Fruit fly (Drosophila melanogaster) whole organism, embryonic: ENCODE data around the gene parvin.

ENCODE experiments used
- Atf3 ChIP-seq: fragments of 200-800 bp; sonication (Bioruptor generic); optimal IDR thresholded peaks from 3 replicates; lab custom pipeline; 2016; ENCODE audit warnings: missing biosample characterization, missing genetic modification characterization
- Atf6 ChIP-seq: fragments of 200-800 bp; sonication (Bioruptor generic); IDR thresholded peaks from 2 replicates; pipeline ENCODE4 v1.3.6; 2022; ENCODE audit warnings: missing biosample characterization, missing genetic modification characterization
- Awh ChIP-seq: fragments of 200-800 bp; sonication (Bioruptor generic); IDR thresholded peaks from 2 replicates; pipeline ENCODE4, ENCODE4 v1.3.6; 2022; ENCODE audit warnings: missing biosample characterization, missing genetic modification characterization
- Bgb ChIP-seq: fragments of 200-800 bp; sonication (Bioruptor generic); IDR thresholded peaks from 2 replicates; pipeline ENCODE4 v1.3.6; 2022; ENCODE audit warnings: missing biosample characterization, missing genetic modification characterization; ENCODE audit not compliant: partially characterized antibody
- CG10321 ChIP-seq: fragments of 200-800 bp; sonication (Bioruptor generic); IDR thresholded peaks from 2 replicates; pipeline ENCODE4 v1.3.6; 2022; ENCODE audit warnings: missing biosample characterization, missing genetic modification characterization
- CG10366 ChIP-seq: fragments of 200-800 bp; sonication (Bioruptor generic); IDR thresholded peaks from 2 replicates; pipeline ENCODE4 v1.3.6; 2022; ENCODE audit warnings: missing biosample characterization, missing genetic modification characterization
- CG12391 ChIP-seq: fragments of 200-800 bp; sonication (Bioruptor generic); optimal IDR thresholded peaks from 3 replicates; lab custom pipeline; 2018; ENCODE audit warnings: missing biosample characterization, mild to moderate bottlenecking, missing genetic modification characterization, moderate library complexity
- CG15269 ChIP-seq: fragments of 200-800 bp; sonication (Bioruptor generic); optimal IDR thresholded peaks from 2 replicates; lab custom pipeline; 2018; ENCODE audit warnings: missing biosample characterization, mild to moderate bottlenecking, missing genetic modification characterization, moderate library complexity
- CG17361 ChIP-seq: fragments of 200-800 bp; sonication (Bioruptor generic); IDR thresholded peaks from 3 replicates; pipeline ENCODE4 v1.3.6; 2022; ENCODE audit warnings: missing biosample characterization, missing genetic modification characterization
- CG2129 ChIP-seq: fragments of 200-800 bp; sonication (Bioruptor generic); IDR thresholded peaks from 2 replicates; pipeline ENCODE4 v1.3.6; 2022; ENCODE audit warnings: missing biosample characterization, missing genetic modification characterization; ENCODE audit not compliant: partially characterized antibody
- CG2202 ChIP-seq: fragments of 200-800 bp; sonication (Bioruptor generic); optimal IDR thresholded peaks from 2 replicates; lab custom pipeline; 2018; ENCODE audit warnings: missing biosample characterization, mild to moderate bottlenecking, missing genetic modification characterization
- CG32767 ChIP-seq: fragments of 200-800 bp; sonication (Bioruptor generic); IDR thresholded peaks from 2 replicates; pipeline ENCODE4 v1.3.6; 2022; ENCODE audit warnings: missing biosample characterization, missing genetic modification characterization
- CG4424 ChIP-seq: fragments of 200-800 bp; sonication (Bioruptor generic); optimal IDR thresholded peaks from 3 replicates; lab custom pipeline; 2016; ENCODE audit warnings: missing biosample characterization, missing genetic modification characterization
- CG4707 ChIP-seq: fragments of 200-800 bp; sonication (Bioruptor generic); optimal IDR thresholded peaks from 2 replicates; lab custom pipeline; 2018; ENCODE audit warnings: missing biosample characterization, mild to moderate bottlenecking, missing genetic modification characterization, moderate library complexity
- CG5953 ChIP-seq: fragments of 200-800 bp; sonication (Bioruptor generic); IDR thresholded peaks from 2 replicates; pipeline ENCODE4 v1.3.6; 2022; ENCODE audit warnings: missing biosample characterization, missing genetic modification characterization
- CG6654 ChIP-seq: fragments of 200-800 bp; sonication (Bioruptor generic); optimal IDR thresholded peaks from 2 replicates; lab custom pipeline; 2017; ENCODE audit warnings: missing biosample characterization, mild to moderate bottlenecking, missing genetic modification characterization
- CG6683 ChIP-seq: fragments of 200-800 bp; sonication (Bioruptor generic); optimal IDR thresholded peaks from 2 replicates; lab custom pipeline; 2017; ENCODE audit warnings: missing biosample characterization, mild to moderate bottlenecking, missing genetic modification characterization, missing genetic modification reagents
- CG8089 ChIP-seq: fragments of 200-800 bp; sonication (Bioruptor generic); optimal IDR thresholded peaks from 3 replicates; lab custom pipeline; 2016; ENCODE audit warnings: missing biosample characterization, missing genetic modification characterization
- CG8924 ChIP-seq: fragments of 200-800 bp; optimal IDR thresholded peaks from 3 replicates; lab custom pipeline; 2019; ENCODE audit warnings: missing biosample characterization, mild to moderate bottlenecking, missing genetic modification characterization, moderate library complexity
- CG9797 ChIP-seq: fragments of 200-800 bp; sonication (Bioruptor generic); optimal IDR thresholded peaks from 3 replicates; lab custom pipeline; 2018; ENCODE audit warnings: missing biosample characterization, mild to moderate bottlenecking, missing genetic modification characterization
- Dip2 ChIP-seq: fragments of 200-800 bp; sonication (Bioruptor generic); IDR thresholded peaks from 2 replicates; pipeline ENCODE4 v1.3.6; 2022; ENCODE audit warnings: missing biosample characterization, missing genetic modification characterization
- MTF-1 ChIP-seq: fragments of 200-800 bp; sonication (Bioruptor generic); optimal IDR thresholded peaks from 2 replicates; lab custom pipeline; 2018; ENCODE audit warnings: missing biosample characterization, mild to moderate bottlenecking, missing genetic modification characterization, borderline replicate concordance
- Med ChIP-seq: fragments of 200-800 bp; sonication (Bioruptor generic); peaks from one replicate; lab custom pipeline; 2016; ENCODE audit warnings: missing biosample characterization, missing genetic modification characterization, mild to moderate bottlenecking, inconsistent platforms, moderate library complexity
- Optix ChIP-seq: fragments of 200-800 bp; sonication (Bioruptor generic); IDR thresholded peaks from 3 replicates; pipeline ENCODE4 v1.3.6; 2022; ENCODE audit warnings: missing biosample characterization, missing genetic modification characterization
- Ptx1 ChIP-seq: fragments of 200-800 bp; sonication (Bioruptor generic); IDR thresholded peaks from 2 replicates; pipeline ENCODE4 v1.3.6; 2022; ENCODE audit warnings: missing biosample characterization, missing genetic modification characterization
- Rfx ChIP-seq: fragments of 200-800 bp; sonication (Bioruptor generic); IDR thresholded peaks from 2 replicates; pipeline ENCODE4 v1.3.6; 2022; ENCODE audit warnings: missing biosample characterization, missing genetic modification characterization
- Side ChIP-seq: fragments of 200-800 bp; sonication (Bioruptor generic); optimal IDR thresholded peaks from 2 replicates; lab custom pipeline; 2016; ENCODE audit warnings: missing biosample characterization, missing genetic modification characterization
- Trl ChIP-seq, 3 experiments: fragments of >200 bp in 2 of 3; fragments of 200-800 bp in 1 of 3; sonication (Bioruptor generic) in 1 of 3; optimal IDR thresholded peaks; 2 replicates in 1 of 3; 3 replicates in 2 of 3; lab custom pipeline; 2016 to 2017; ENCODE audit warnings: missing biosample characterization in 1 of 3, missing genetic modification characterization in 1 of 3
- YL-1 ChIP-seq: fragments of 200-800 bp; sonication (Bioruptor generic); optimal IDR thresholded peaks from 3 replicates; lab custom pipeline; 2017; ENCODE audit warnings: missing biosample characterization, mild to moderate bottlenecking, missing genetic modification characterization
- amos ChIP-seq: fragments of 200-800 bp; sonication (Bioruptor generic); IDR thresholded peaks from 2 replicates; pipeline ENCODE4 v1.3.6; 2022; ENCODE audit warnings: missing biosample characterization, missing genetic modification characterization; ENCODE audit not compliant: partially characterized antibody
- cato ChIP-seq: fragments of 200-800 bp; sonication (Bioruptor generic); optimal IDR thresholded peaks from 2 replicates; lab custom pipeline; 2016; ENCODE audit warnings: missing biosample characterization, missing genetic modification characterization, borderline replicate concordance
- croc ChIP-seq: fragments of 200-800 bp; sonication (Bioruptor generic); conservative IDR thresholded peaks from 3 replicates; pipeline ENCODE4 v1.3.6; 2022; ENCODE audit warnings: missing biosample characterization, missing genetic modification characterization
- da ChIP-seq: fragments of 200-800 bp; sonication (Bioruptor generic); optimal IDR thresholded peaks from 2 replicates; lab custom pipeline; 2016; ENCODE audit warnings: missing biosample characterization, missing genetic modification characterization
- fd96Cb ChIP-seq: fragments of 200-800 bp; sonication (Bioruptor generic); optimal IDR thresholded peaks from 2 replicates; lab custom pipeline; 2018; ENCODE audit warnings: missing biosample characterization, mild to moderate bottlenecking, missing genetic modification characterization, moderate library complexity
- gcm2 ChIP-seq: fragments of 200-800 bp; sonication (Bioruptor generic); optimal IDR thresholded peaks from 2 replicates; lab custom pipeline; 2016; ENCODE audit warnings: missing biosample characterization, missing genetic modification characterization
- h ChIP-seq: fragments of >200 bp; optimal IDR thresholded peaks from 2 replicates; lab custom pipeline; 2017
- jigr1 ChIP-seq: fragments of 200-800 bp; sonication (Bioruptor generic); IDR thresholded peaks from 3 replicates; pipeline ENCODE4 v1.3.6; 2022; ENCODE audit warnings: missing biosample characterization, missing genetic modification characterization
- kay ChIP-seq: fragments of 200-800 bp; sonication (Bioruptor generic); optimal IDR thresholded peaks from 2 replicates; lab custom pipeline; 2016; ENCODE audit warnings: missing biosample characterization, missing genetic modification characterization
- lilli ChIP-seq: fragments of 200-800 bp; sonication (Bioruptor generic); optimal IDR thresholded peaks from 3 replicates; lab custom pipeline; 2016; ENCODE audit warnings: missing biosample characterization, missing genetic modification characterization
- nmo ChIP-seq: fragments of 200-800 bp; sonication (Bioruptor generic); optimal IDR thresholded peaks from 2 replicates; lab custom pipeline; 2018; ENCODE audit warnings: missing biosample characterization, mild to moderate bottlenecking, missing genetic modification characterization, moderate library complexity
- otp ChIP-seq: fragments of 200-800 bp; sonication (Bioruptor generic); IDR thresholded peaks from 3 replicates; pipeline ENCODE4, ENCODE4 v1.3.6; 2022; ENCODE audit warnings: missing biosample characterization, missing genetic modification characterization
- p53 ChIP-seq: fragments of 200-800 bp; sonication (Bioruptor generic); optimal IDR thresholded peaks from 2 replicates; lab custom pipeline; 2016; ENCODE audit warnings: missing biosample characterization, missing genetic modification characterization
- pho ChIP-seq: fragments of 200-800 bp; sonication (Bioruptor generic); optimal IDR thresholded peaks from 2 replicates; lab custom pipeline; 2016; ENCODE audit warnings: missing biosample characterization, missing genetic modification characterization
- pros ChIP-seq: fragments of 200-800 bp; sonication (Bioruptor generic); optimal IDR thresholded peaks from 3 replicates; lab custom pipeline; 2019; ENCODE audit warnings: missing biosample characterization, mild to moderate bottlenecking, missing genetic modification characterization, moderate library complexity
- psq ChIP-seq: fragments of 200-800 bp; sonication (Bioruptor generic); optimal IDR thresholded peaks from 2 replicates; lab custom pipeline; 2017; ENCODE audit warnings: missing biosample characterization, missing genetic modification characterization
- pzg ChIP-seq: fragments of 200-800 bp; sonication (Bioruptor generic); optimal IDR thresholded peaks from 3 replicates; lab custom pipeline; 2018; ENCODE audit warnings: missing biosample characterization, mild to moderate bottlenecking, missing genetic modification characterization, moderate library complexity
- repo ChIP-seq: fragments of 200-800 bp; sonication (Bioruptor generic); optimal IDR thresholded peaks from 2 replicates; lab custom pipeline; 2016; ENCODE audit warnings: missing biosample characterization, missing genetic modification characterization
- seq ChIP-seq: fragments of 200-800 bp; sonication (Bioruptor generic); IDR thresholded peaks from 2 replicates; pipeline ENCODE4 v1.3.6; 2022; ENCODE audit warnings: missing biosample characterization, missing genetic modification characterization
- slp2 ChIP-seq: fragments of 200-800 bp; sonication (Bioruptor generic); optimal IDR thresholded peaks from 2 replicates; lab custom pipeline; 2016; ENCODE audit warnings: missing biosample characterization, missing genetic modification characterization
- so ChIP-seq: fragments of 200-800 bp; sonication (Bioruptor generic); IDR thresholded peaks from 3 replicates; pipeline ENCODE4 v1.3.6; 2022; ENCODE audit warnings: missing biosample characterization, missing genetic modification characterization
- sug ChIP-seq: fragments of 200-800 bp; optimal IDR thresholded peaks from 2 replicates; lab custom pipeline; 2019; ENCODE audit warnings: missing biosample characterization, mild to moderate bottlenecking, missing genetic modification characterization, moderate library complexity
- tin ChIP-seq: fragments of 200-800 bp; sonication (Bioruptor generic); optimal IDR thresholded peaks from 3 replicates; lab custom pipeline; 2016; ENCODE audit warnings: missing biosample characterization, missing genetic modification characterization
- tio ChIP-seq: fragments of 200-800 bp; sonication (Bioruptor generic); optimal IDR thresholded peaks from 2 replicates; lab custom pipeline; 2017; ENCODE audit warnings: missing biosample characterization, missing genetic modification characterization, inconsistent platforms
- ttk ChIP-seq: fragments of 200-800 bp; sonication (Bioruptor generic); IDR thresholded peaks from 2 replicates; pipeline ENCODE4 v2.1.2; 2022; ENCODE audit warnings: missing biosample characterization, missing genetic modification characterization

Gene parvin

DNA sequence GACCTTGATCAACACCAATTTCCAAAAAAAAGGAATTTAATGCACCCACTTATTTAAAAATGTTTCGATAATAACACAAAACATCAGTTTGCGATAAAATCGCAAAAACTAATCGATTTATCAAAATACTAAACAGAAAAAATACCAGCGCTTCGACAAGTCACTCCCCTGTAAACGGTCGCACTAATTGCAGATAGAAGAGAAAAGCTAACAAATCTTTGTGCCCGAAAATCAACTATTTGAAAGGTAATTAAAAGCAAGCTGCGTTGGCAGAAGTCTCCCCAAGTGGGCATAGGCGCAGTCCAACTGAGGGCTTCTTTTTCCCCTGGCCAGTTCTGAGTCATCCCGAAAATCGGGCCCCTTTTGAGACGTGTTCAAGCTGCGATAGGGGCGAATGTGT lies 15.0 kb upstream of the parvin start, which contains the start of gene AP-1-2beta (continued):
- TF ChIP-seq Dip2 (GFP tag; lab: Robert Waterston, UW) = no peak
- no peak for TF ChIP-seq CG32767 (GFP tag; lab: Robert Waterston, UW)
- TF ChIP-seq pho (GFP tag; lab: Kevin White, UChicago) = no peak
- no peak for TF ChIP-seq CG17361 (GFP tag; lab: Robert Waterston, UW)
- no peak for TF ChIP-seq p53 (GFP tag; lab: Kevin White, UChicago)
- TF ChIP-seq nmo (GFP tag; lab: Kevin White, UChicago) = peak; percentile 8
- TF ChIP-seq Atf6 = no peak
- TF ChIP-seq h = no peak
- peak; percentile 37; the same call in 1 of the 2 replicates for TF ChIP-seq amos (GFP tag; lab: Robert Waterston, UW)
- TF ChIP-seq so (GFP tag; lab: Robert Waterston, UW) = no peak
- no peak for TF ChIP-seq CG12391
- TF ChIP-seq CG6654 = no peak
- TF ChIP-seq gcm2 = no peak
- TF ChIP-seq tin (GFP tag; lab: Kevin White, UChicago) = no peak
- no peak for TF ChIP-seq kay (GFP tag; lab: Kevin White, UChicago)
- no peak for TF ChIP-seq jigr1 (GFP tag; lab: Robert Waterston, UW)
- no peak for TF ChIP-seq da (GFP tag; lab: Kevin White, UChicago)
- TF ChIP-seq repo (GFP tag; lab: Kevin White, UChicago) = no peak
- no peak for TF ChIP-seq CG5953 (GFP tag; lab: Robert Waterston, UW)
- TF ChIP-seq Rfx = no peak
- peak; percentile 70 for TF ChIP-seq YL-1 (GFP tag; lab: Kevin White, UChicago)
- TF ChIP-seq CG15269 (tag; lab: Kevin White, UChicago) = no peak
- TF ChIP-seq tio = no peak
- TF ChIP-seq Atf3 (GFP tag; lab: Kevin White, UChicago) = no peak
- no peak for TF ChIP-seq slp2
- TF ChIP-seq Side = no peak
- no peak for TF ChIP-seq Optix (GFP tag; lab: Robert Waterston, UW)
- TF ChIP-seq CG2129 = no peak
- no peak for TF ChIP-seq Trl (optimal IDR thresholded peaks at IDR 0.05; lab: Kevin White, UChicago)
- TF ChIP-seq Trl (GFP tag; optimal IDR thresholded peaks at IDR 0.05; lab: Kevin White, UChicago) = no peak
- no peak for TF ChIP-seq sug
- no peak for TF ChIP-seq fd96Cb (tag; lab: Kevin White, UChicago)
- TF ChIP-seq CG9797 (GFP tag; lab: Kevin White, UChicago) = peak; percentile 75
- no peak for TF ChIP-seq otp (GFP tag; lab: Robert Waterston, UW)
- TF ChIP-seq CG4424 (GFP tag; lab: Kevin White, UChicago) = no peak
- no peak for TF ChIP-seq pros (GFP tag; lab: Kevin White, UChicago)
- no peak for TF ChIP-seq croc
- TF ChIP-seq CG2202 = no peak
- TF ChIP-seq Bgb (GFP tag; lab: Robert Waterston, UW) = no peak
- TF ChIP-seq lilli (GFP tag; lab: Kevin White, UChicago) = no peak
- TF ChIP-seq Ptx1 = no peak
- no peak for TF ChIP-seq CG8089 (GFP tag; lab: Kevin White, UChicago)
- no peak for TF ChIP-seq CG4707 (GFP tag; lab: Kevin White, UChicago)
- TF ChIP-seq CG10366 (GFP tag; lab: Robert Waterston, UW) = no peak
- TF ChIP-seq, all 482 proteins: peak for 40

DNA sequence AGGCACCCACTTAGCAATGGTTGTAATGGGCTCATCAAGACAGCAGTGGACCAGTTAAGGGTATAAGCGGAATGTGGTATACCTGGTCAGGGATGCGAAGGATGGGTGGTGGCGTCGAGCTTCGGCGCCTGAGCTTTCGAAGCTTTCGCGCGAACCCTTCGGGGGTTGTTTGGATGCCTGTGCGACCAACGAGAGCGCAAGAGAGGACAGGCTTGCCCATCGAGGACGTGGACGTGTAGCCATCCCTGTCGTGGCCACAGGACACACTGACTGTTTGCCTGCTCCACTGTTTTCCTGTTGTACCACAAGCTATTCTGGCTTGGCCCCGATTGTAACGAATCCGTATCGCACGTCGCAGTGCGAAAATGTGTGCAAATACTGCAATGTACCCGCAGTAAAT lies 10.6 kb upstream of the parvin start, which contains the start of gene CG14234:
CG14234 (plus strand) TSS at position 301 of the 400 bp plus-strand sequence.
- peak; percentile 45; the same call in 1 of the 2 replicates for TF ChIP-seq seq (GFP tag; lab: Robert Waterston, UW)
- no peak for TF ChIP-seq ttk (GFP tag; lab: Robert Waterston, UW)
- peak; percentile 9 for TF ChIP-seq Med (GFP tag; lab: Kevin White, UChicago)
- no peak for TF ChIP-seq Awh (GFP tag; lab: Robert Waterston, UW)
- TF ChIP-seq psq (GFP tag; lab: Kevin White, UChicago) = no peak
- no peak for TF ChIP-seq CG6654
- TF ChIP-seq CG8924 = no peak
- no peak for TF ChIP-seq cato (GFP tag; lab: Kevin White, UChicago)
- TF ChIP-seq CG6683 = no peak
- TF ChIP-seq MTF-1 = no peak
- TF ChIP-seq pzg (GFP tag; lab: Kevin White, UChicago) = peak; percentile 12
- peak; percentile 59; the same call in 1 of the 2 replicates for TF ChIP-seq CG10321 (GFP tag; lab: Robert Waterston, UW)
